Worm (Caenorhabditis elegans): ENCODE data around the gene H40L08.1.

H40L08.1 gene

DNA sequence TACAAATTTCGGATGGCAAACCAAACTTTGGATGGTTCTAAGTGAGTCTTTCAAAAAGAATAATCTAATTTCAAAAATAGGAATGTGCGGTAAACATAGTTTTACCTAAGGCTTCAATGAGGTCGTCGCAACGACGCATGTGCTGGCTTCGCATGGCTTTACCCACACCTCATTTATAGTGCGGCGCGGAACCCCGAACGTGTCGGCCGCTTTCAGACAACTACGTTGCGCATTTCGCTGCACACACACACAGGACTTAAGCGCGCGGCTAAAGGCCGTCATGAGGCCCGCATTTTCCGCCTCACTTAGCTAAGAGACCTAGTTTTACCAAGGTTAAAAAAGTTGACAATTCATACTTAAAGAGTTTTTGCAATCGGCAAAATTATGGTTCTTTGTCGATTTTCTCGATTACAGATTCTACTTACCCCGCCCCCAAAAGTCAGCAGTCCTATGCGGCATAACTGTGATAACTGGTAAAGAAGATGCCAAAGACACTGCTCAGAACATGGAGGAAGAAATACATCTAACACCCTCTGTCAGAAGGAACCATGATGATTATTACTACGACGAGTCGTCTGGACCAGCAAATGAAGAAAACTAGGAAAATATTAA, 9.0 kb upstream of the H40L08.1 start:
- TF ChIP-seq zag-1 (tag; optimal IDR thresholded peaks at IDR 0.05) (no peak), mml-1 (tag; optimal IDR thresholded peaks at IDR 0.05) (no peak), snpc-4 (tag; optimal IDR thresholded peaks at IDR 0.05) (peak; percentile 45), egl-5 (tag; optimal IDR thresholded peaks at IDR 0.05) (no peak), ceh-28 (tag; optimal IDR thresholded peaks at IDR 0.05) (no peak)

ce11 chrX:15089123-15089522, 5.2 kb upstream of the H40L08.1 start, which contains the start of gene flr-4:
Gene flr-4 (plus strand): TSS chrX:15089397.
- no peak for TF ChIP-seq eor-1 (tag; optimal IDR thresholded peaks at IDR 0.05)
- TF ChIP-seq lsy-12 (tag; optimal IDR thresholded peaks at IDR 0.05) = no peak
- no peak for TF ChIP-seq tbx-2 (tag; optimal IDR thresholded peaks at IDR 0.05)
- TF ChIP-seq egl-27 (tag; optimal IDR thresholded peaks at IDR 0.05) = no peak
- TF ChIP-seq ceh-28 (tag; optimal IDR thresholded peaks at IDR 0.05) = no peak
- TF ChIP-seq lin-15B (tag; optimal IDR thresholded peaks at IDR 0.05) = no peak
- TF ChIP-seq elt-2 (tag; optimal IDR thresholded peaks at IDR 0.05) = peak; percentile 77

DNA sequence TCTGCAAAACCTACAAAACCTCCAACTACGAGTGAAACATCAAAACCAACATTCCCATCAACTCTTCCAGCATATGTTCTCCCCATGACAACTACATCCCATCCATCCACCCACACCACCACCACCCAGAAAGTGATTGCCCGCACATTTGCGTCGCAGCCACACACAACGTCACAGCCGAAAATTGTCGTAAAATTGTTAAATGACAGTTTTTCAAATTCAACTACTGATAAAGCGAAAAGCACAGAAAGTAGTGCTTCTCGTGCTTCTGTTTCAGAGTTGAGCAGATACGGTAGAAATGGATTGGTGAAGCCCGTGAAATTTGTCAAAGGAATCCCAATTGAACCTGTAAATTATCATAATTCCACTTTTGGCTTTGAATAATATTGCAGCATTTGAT, 3.9 kb upstream of the H40L08.1 start:
- no peak for TF ChIP-seq pqm-1 (tag; optimal IDR thresholded peaks at IDR 0.05)
- peak; percentile 50 for TF ChIP-seq elt-2 (tag; optimal IDR thresholded peaks at IDR 0.05)

ce11 chrX:15084395-15084794, 509 bp upstream of the H40L08.1 start, which contains the start of gene F09B12.5:
Gene F09B12.5 (plus strand): TSS chrX:15084695.
- TF ChIP-seq R02D3.7 (tag; optimal IDR thresholded peaks at IDR 0.05) (no peak), elt-3 (tag; optimal IDR thresholded peaks at IDR 0.05) (no peak), sea-2 (GFP tag; optimal IDR thresholded peaks at IDR 0.05) (no peak), ztf-11 (tag; optimal IDR thresholded peaks at IDR 0.05) (no peak), daf-12 (tag; optimal IDR thresholded peaks at IDR 0.05) (no peak), eor-1 (tag; optimal IDR thresholded peaks at IDR 0.05) (no peak)

DNA sequence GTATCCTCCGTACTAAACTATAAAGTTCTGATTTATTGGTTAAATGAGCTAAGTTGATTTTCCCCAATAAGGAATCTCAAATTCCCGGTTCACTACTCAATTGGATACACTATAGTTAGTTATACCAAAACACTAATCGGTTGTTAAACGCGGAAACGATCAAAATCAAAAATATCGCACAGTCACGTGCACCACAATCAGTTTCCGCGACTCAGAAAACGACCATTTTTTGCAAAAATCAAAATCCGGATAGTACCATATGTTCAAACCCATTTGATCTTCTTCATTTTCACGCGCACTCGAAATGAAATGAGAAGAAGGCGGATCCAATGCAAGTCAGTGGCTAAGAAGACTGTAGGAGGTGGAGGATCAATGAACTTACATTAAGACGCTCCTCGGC, 2.4 kb downstream of the H40L08.1 start:
- TF ChIP-seq nhr-43 (tag; optimal IDR thresholded peaks at IDR 0.05; ENCODE audit: poor library complexity, severe bottlenecking) (peak; percentile 45), ama-1 (optimal IDR thresholded peaks at IDR 0.05) (peak; percentile 30), lsy-12 (tag; optimal IDR thresholded peaks at IDR 0.05) (no peak)

- TF ChIP-seq nhr-77 (tag; optimal IDR thresholded peaks at IDR 0.05) (no peak), unc-62 (GFP tag; optimal IDR thresholded peaks at IDR 0.05) (no peak), egl-5 (tag; optimal IDR thresholded peaks at IDR 0.05) (no peak), eor-1 (tag; optimal IDR thresholded peaks at IDR 0.05) (no peak), ztf-11 (tag; optimal IDR thresholded peaks at IDR 0.05) (no peak), fkh-10 (GFP tag; optimal IDR thresholded peaks at IDR 0.05) (no peak), ceh-82 (tag; optimal IDR thresholded peaks at IDR 0.05) (no peak), sea-2 (GFP tag; optimal IDR thresholded peaks at IDR 0.05) (no peak), snpc-4 (tag; optimal IDR thresholded peaks at IDR 0.05) (no peak), lin-15B (tag; optimal IDR thresholded peaks at IDR 0.05) (no peak), fos-1 (tag; optimal IDR thresholded peaks at IDR 0.05) (no peak), nhr-76 (tag; optimal IDR thresholded peaks at IDR 0.05) (no peak), nhr-43 (tag; optimal IDR thresholded peaks at IDR 0.05; ENCODE audit: poor library complexity, severe bottlenecking) (peak; percentile 86), pha-4 (tag; optimal IDR thresholded peaks at IDR 0.05) (no peak), ZK546.5 (tag; optimal IDR thresholded peaks at IDR 0.05) (no peak), lin-39 (tag; optimal IDR thresholded peaks at IDR 0.05) (no peak), jun-1 (tag; optimal IDR thresholded peaks at IDR 0.05) (no peak), tbx-2 (tag; optimal IDR thresholded peaks at IDR 0.05) (peak; percentile 50), nhr-11 (tag; optimal IDR thresholded peaks at IDR 0.05) (no peak), ztf-4 (tag; optimal IDR thresholded peaks at IDR 0.05) (no peak), egl-27 (tag; optimal IDR thresholded peaks at IDR 0.05) (no peak), mml-1 (tag; optimal IDR thresholded peaks at IDR 0.05) (no peak), nhr-23 (tag; optimal IDR thresholded peaks at IDR 0.05) (peak; percentile 71), ama-1 (optimal IDR thresholded peaks at IDR 0.05) (no peak), nhr-25 (tag; optimal IDR thresholded peaks at IDR 0.05) (peak; percentile 81), elt-3 (tag; optimal IDR thresholded peaks at IDR 0.05) (peak in 2 of 3 experiments; percentile 16 to 62), elt-1 (tag; optimal IDR thresholded peaks at IDR 0.05) (no peak), nfya-1 (tag; optimal IDR thresholded peaks at IDR 0.05; ENCODE audit: insufficient read depth) (no peak)
Measured at ce11 chrX:15079406-15079805, 4.5 kb downstream of the H40L08.1 start.

Data from whole organism, L3 larva.